Worm (Caenorhabditis elegans): ENCODE measurements around the gene fndc-1.

DNA sequence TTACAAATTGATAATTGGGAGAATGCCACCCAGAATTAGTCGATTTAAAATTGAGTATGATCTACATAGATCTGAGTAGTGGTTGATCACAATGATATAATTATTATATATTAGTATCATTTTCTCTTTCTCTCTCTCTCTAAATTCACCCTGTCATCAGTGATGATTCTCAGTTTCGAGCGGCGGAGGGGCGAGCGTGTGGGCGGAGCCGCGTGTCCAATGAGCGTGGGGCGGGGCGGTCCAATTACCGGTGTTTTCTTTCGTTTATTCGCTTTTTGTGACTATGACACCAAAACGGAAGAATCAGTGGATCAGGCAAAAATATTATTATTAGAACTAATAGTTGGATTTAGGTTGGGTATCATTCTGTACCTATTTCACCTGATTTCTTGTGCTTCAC is 42.8 kb upstream of the fndc-1 start:
- no peak for TF ChIP-seq egl-18 (GFP tag; IDR thresholded peaks at IDR 0.05)
- TF ChIP-seq sptf-2 (GFP tag; optimal IDR thresholded peaks at IDR 0.05), result no peak
- TF ChIP-seq ccch-3 (GFP tag; optimal IDR thresholded peaks at IDR 0.05), result no peak
- TF ChIP-seq pbrm-1 (GFP tag; IDR thresholded peaks at IDR 0.05), result no peak
- no peak for TF ChIP-seq F57C9.4 (tag; optimal IDR thresholded peaks at IDR 0.05)
